Fruit fly (Drosophila melanogaster): Measurements from ENCODE around the gene CG7276.

CG7276 gene

DNA sequence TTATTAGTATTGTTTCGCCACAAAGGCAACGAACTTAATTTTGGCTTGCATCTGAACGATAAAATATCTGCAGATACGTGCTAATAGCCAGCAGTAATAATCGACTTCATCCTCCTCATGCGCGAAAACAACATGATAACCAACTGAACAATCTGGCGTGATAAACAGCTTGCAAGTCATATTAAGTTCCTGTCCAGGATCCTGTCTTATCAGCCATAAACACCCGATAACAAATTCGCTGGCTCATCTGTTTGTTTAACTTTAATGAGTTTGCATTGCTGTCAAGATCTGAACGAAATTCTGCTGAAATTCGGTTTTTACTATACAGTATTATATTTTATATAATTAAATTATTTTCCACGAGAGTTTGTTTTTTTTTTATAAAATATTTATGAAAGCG is 15.3 kb downstream of the CG7276 start:
- TF ChIP-seq CG10631 (GFP tag; optimal IDR thresholded peaks at IDR 0.05) (no peak), CG7368 (GFP tag; optimal IDR thresholded peaks at IDR 0.05) (no peak), pdm3 (GFP tag; optimal IDR thresholded peaks at IDR 0.05) (no peak), acj6 (GFP tag; optimal IDR thresholded peaks at IDR 0.05) (no peak), fkh (GFP tag; optimal IDR thresholded peaks at IDR 0.05) (no peak), Hr38 (GFP tag; optimal IDR thresholded peaks at IDR 0.05) (no peak), CG6854 (GFP tag; optimal IDR thresholded peaks at IDR 0.05) (no peak), Eip93F (GFP tag; optimal IDR thresholded peaks at IDR 0.05) (no peak), CG3919 (GFP tag; optimal IDR thresholded peaks at IDR 0.05) (no peak), Gug (GFP tag; IDR thresholded peaks at IDR 0.05) (no peak), dac (GFP tag; optimal IDR thresholded peaks at IDR 0.05) (no peak), Met (GFP tag; optimal IDR thresholded peaks at IDR 0.05) (no peak), CG9139 (GFP tag; optimal IDR thresholded peaks at IDR 0.05) (no peak), achi (GFP tag; optimal IDR thresholded peaks at IDR 0.05) (no peak), CG32006 (GFP tag; optimal IDR thresholded peaks at IDR 0.05) (no peak), CG16779 (tag; optimal IDR thresholded peaks at IDR 0.05) (no peak), CG6808 (GFP tag; optimal IDR thresholded peaks at IDR 0.05) (no peak), CG31627 (GFP tag; optimal IDR thresholded peaks at IDR 0.05) (no peak)

DNA sequence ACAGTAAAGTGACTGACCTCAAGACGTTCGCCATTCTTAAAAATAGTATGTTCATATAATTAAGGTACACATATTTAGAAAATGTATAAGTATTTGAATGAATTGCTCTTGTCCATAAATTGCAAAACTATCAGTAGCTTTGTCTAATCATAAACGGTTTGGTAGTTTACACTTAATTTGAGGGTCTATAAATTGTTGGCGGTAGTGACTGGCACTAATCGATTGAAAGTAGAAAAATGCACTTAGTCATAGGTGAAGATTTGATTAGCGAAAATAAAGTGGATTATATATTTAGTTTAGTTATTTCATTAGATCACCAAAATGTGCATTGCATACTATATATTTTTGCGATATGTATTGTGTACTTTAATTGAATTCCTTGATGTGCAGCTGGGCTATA is 15.7 kb downstream of the CG7276 start:
- TF ChIP-seq CG4318 (GFP tag; optimal IDR thresholded peaks at IDR 0.05) (no peak), CG6854 (GFP tag; optimal IDR thresholded peaks at IDR 0.05) (no peak), pdm3 (GFP tag; optimal IDR thresholded peaks at IDR 0.05) (no peak), Hr39 (GFP tag; optimal IDR thresholded peaks at IDR 0.05) (no peak), Eip93F (GFP tag; optimal IDR thresholded peaks at IDR 0.05) (no peak), CG31627 (GFP tag; optimal IDR thresholded peaks at IDR 0.05) (no peak), topi (GFP tag; optimal IDR thresholded peaks at IDR 0.05) (no peak), CG6792 (GFP tag; optimal IDR thresholded peaks at IDR 0.05) (no peak), CG6808 (GFP tag; optimal IDR thresholded peaks at IDR 0.05) (no peak), cyc (GFP tag; optimal IDR thresholded peaks at IDR 0.05) (no peak)

DNA sequence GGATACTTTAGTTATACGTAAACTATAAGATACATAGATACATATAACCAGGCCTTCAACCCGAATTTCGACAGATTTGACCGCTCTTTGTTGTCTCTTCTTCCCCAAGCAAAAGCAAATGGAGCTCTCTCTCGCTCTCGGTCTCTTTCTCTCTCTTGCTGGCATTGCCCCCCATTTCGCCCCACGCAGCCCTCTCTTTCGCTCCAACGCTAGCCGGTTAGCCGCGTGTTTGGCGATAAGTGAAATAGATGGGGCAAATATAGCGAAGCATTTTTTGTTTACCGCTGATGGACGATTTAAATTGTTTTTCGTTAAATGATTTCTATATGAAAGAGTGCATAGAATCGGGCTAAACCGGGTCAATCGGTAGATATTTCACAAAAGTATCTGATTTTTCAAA is 16.4 kb downstream of the CG7276 start:
- no peak for TF ChIP-seq Blimp-1 (GFP tag; optimal IDR thresholded peaks at IDR 0.05)
- no peak for TF ChIP-seq CG8319 (GFP tag; optimal IDR thresholded peaks at IDR 0.05)
- peak; percentile 49 for TF ChIP-seq Sox14 (GFP tag; optimal IDR thresholded peaks at IDR 0.05)
- TF ChIP-seq CG3032 (tag; optimal IDR thresholded peaks at IDR 0.05) = no peak
- no peak for TF ChIP-seq CG11762 (GFP tag; optimal IDR thresholded peaks at IDR 0.05; ENCODE audit: insufficient read depth)
- TF ChIP-seq cyc (GFP tag; optimal IDR thresholded peaks at IDR 0.05) = no peak
- no peak for TF ChIP-seq spab (GFP tag; optimal IDR thresholded peaks at IDR 0.05)
- no peak for TF ChIP-seq Ets96B (tag; optimal IDR thresholded peaks at IDR 0.05)
- no peak for TF ChIP-seq Sox102F (GFP tag; optimal IDR thresholded peaks at IDR 0.05)
- TF ChIP-seq Gug (GFP tag; IDR thresholded peaks at IDR 0.05) = no peak
- TF ChIP-seq svp (GFP tag) = no peak
- no peak for TF ChIP-seq fd59A (GFP tag; optimal IDR thresholded peaks at IDR 0.05)
- no peak for TF ChIP-seq OdsH (GFP tag; optimal IDR thresholded peaks at IDR 0.05)
- TF ChIP-seq Smox (GFP tag; optimal IDR thresholded peaks at IDR 0.05) = no peak
- TF ChIP-seq CG8119 (GFP tag; IDR thresholded peaks at IDR 0.05) = peak; percentile 29; the same call in 1 of the 3 replicates
- no peak for TF ChIP-seq CG6276 (GFP tag; optimal IDR thresholded peaks at IDR 0.05)
- TF ChIP-seq CG6854 (GFP tag; optimal IDR thresholded peaks at IDR 0.05) = peak; percentile 44
- TF ChIP-seq CG11902 (GFP tag; optimal IDR thresholded peaks at IDR 0.05) = no peak
- TF ChIP-seq CG31627 (GFP tag; optimal IDR thresholded peaks at IDR 0.05) = no peak
- no peak for TF ChIP-seq Ets21C (GFP tag; optimal IDR thresholded peaks at IDR 0.05)
- TF ChIP-seq Hr38 (GFP tag; optimal IDR thresholded peaks at IDR 0.05) = no peak
- no peak for TF ChIP-seq fd85E (GFP tag; optimal IDR thresholded peaks at IDR 0.05)
- TF ChIP-seq CG3919 (GFP tag; optimal IDR thresholded peaks at IDR 0.05) = no peak
- TF ChIP-seq dac (GFP tag; optimal IDR thresholded peaks at IDR 0.05) = no peak
- TF ChIP-seq topi (GFP tag; optimal IDR thresholded peaks at IDR 0.05) = no peak
- TF ChIP-seq CG6163 (GFP tag; IDR thresholded peaks at IDR 0.05) = no peak; the same call in 2 of the 3 replicates
- TF ChIP-seq eg (GFP tag; IDR thresholded peaks at IDR 0.05) = no peak
- TF ChIP-seq net (GFP tag; optimal IDR thresholded peaks at IDR 0.05) = no peak
- TF ChIP-seq CG6808 (GFP tag; optimal IDR thresholded peaks at IDR 0.05) = no peak
- TF ChIP-seq CG34406 (GFP tag; optimal IDR thresholded peaks at IDR 0.05) = no peak
- TF ChIP-seq Hr4 (GFP tag; optimal IDR thresholded peaks at IDR 0.05) = no peak
- TF ChIP-seq ss (GFP tag; optimal IDR thresholded peaks at IDR 0.05) = no peak
- no peak for TF ChIP-seq Eip93F (GFP tag; optimal IDR thresholded peaks at IDR 0.05)
- no peak for TF ChIP-seq Sox15 (GFP tag; optimal IDR thresholded peaks at IDR 0.05)
- no peak for TF ChIP-seq CG16779 (tag; optimal IDR thresholded peaks at IDR 0.05)
- TF ChIP-seq Hr39 (GFP tag; optimal IDR thresholded peaks at IDR 0.05) = no peak
- TF ChIP-seq Eip78C (GFP tag) = peak; percentile 65
